Fruit fly (Drosophila melanogaster) whole organism, embryonic: ENCODE measurements around the gene Mccc1.
A peak's percentile ranks its signal among the peaks of the same experiment; 100 is the strongest.

Source experiments
- BtbVII ChIP-seq: fragments of 200-800 bp; sonication (Bioruptor generic); optimal IDR thresholded peaks from 3 replicates; lab custom pipeline; 2017; ENCODE audit warnings: missing biosample characterization, mild to moderate bottlenecking, missing genetic modification characterization
- Bteb2 ChIP-seq: fragments of 200-800 bp; sonication (Bioruptor generic); optimal IDR thresholded peaks from 2 replicates; lab custom pipeline; 2016; ENCODE audit warnings: missing biosample characterization, missing genetic modification characterization
- CG12071 ChIP-seq: fragments of 200-800 bp; sonication (Bioruptor generic); optimal IDR thresholded peaks from 3 replicates; lab custom pipeline; 2018; ENCODE audit warnings: missing biosample characterization, mild to moderate bottlenecking, missing genetic modification characterization
- CG1233 ChIP-seq: fragments of 200-800 bp; sonication (Bioruptor generic); optimal IDR thresholded peaks from 4 replicates; lab custom pipeline; 2018; ENCODE audit warnings: missing biosample characterization, mild to moderate bottlenecking, missing genetic modification characterization
- CG12769 ChIP-seq: fragments of 200-800 bp; sonication (Bioruptor generic); optimal IDR thresholded peaks from 2 replicates; lab custom pipeline; 2019; ENCODE audit warnings: missing biosample characterization, mild to moderate bottlenecking, missing genetic modification characterization, moderate library complexity
- CG15011 ChIP-seq: fragments of 200-800 bp; sonication (Bioruptor generic); optimal IDR thresholded peaks from 3 replicates; lab custom pipeline; 2018; ENCODE audit warnings: missing biosample characterization, mild to moderate bottlenecking, missing genetic modification characterization
- CG15601 ChIP-seq: fragments of 200-800 bp; sonication (Bioruptor generic); optimal IDR thresholded peaks from 3 replicates; lab custom pipeline; 2019; ENCODE audit warnings: missing biosample characterization, mild to moderate bottlenecking, missing genetic modification characterization, moderate library complexity
- CG17385 ChIP-seq: fragments of 200-800 bp; sonication (Bioruptor generic); optimal IDR thresholded peaks from 3 replicates; lab custom pipeline; 2018; ENCODE audit warnings: missing biosample characterization, mild to moderate bottlenecking, missing genetic modification characterization
- CG17912 ChIP-seq: fragments of 200-800 bp; sonication (Bioruptor generic); optimal IDR thresholded peaks from 2 replicates; lab custom pipeline; 2018; ENCODE audit warnings: missing biosample characterization, mild to moderate bottlenecking, missing genetic modification characterization
- CG18476 ChIP-seq: fragments of 200-800 bp; sonication (Bioruptor generic); optimal IDR thresholded peaks from 2 replicates; lab custom pipeline; 2016; ENCODE audit warnings: missing biosample characterization, mild to moderate bottlenecking, missing genetic modification characterization
- CG18764 ChIP-seq: fragments of 200-800 bp; sonication (Bioruptor generic); optimal IDR thresholded peaks from 3 replicates; lab custom pipeline; 2016; ENCODE audit warnings: missing biosample characterization, missing genetic modification characterization
- CG2875 ChIP-seq: fragments of 200-800 bp; sonication (Bioruptor generic); optimal IDR thresholded peaks from 2 replicates; lab custom pipeline; 2017; ENCODE audit warnings: missing biosample characterization, mild to moderate bottlenecking, missing genetic modification characterization, missing genetic modification reagents
- CG4707 ChIP-seq: fragments of 200-800 bp; sonication (Bioruptor generic); optimal IDR thresholded peaks from 2 replicates; lab custom pipeline; 2018; ENCODE audit warnings: missing biosample characterization, mild to moderate bottlenecking, missing genetic modification characterization, moderate library complexity
- CG4730 ChIP-seq: fragments of 200-800 bp; sonication (Bioruptor generic); IDR thresholded peaks from 2 replicates; pipeline ENCODE4 v1.3.6; 2022; ENCODE audit warnings: missing biosample characterization, missing genetic modification characterization
- CG6683 ChIP-seq: fragments of 200-800 bp; sonication (Bioruptor generic); optimal IDR thresholded peaks from 2 replicates; lab custom pipeline; 2017; ENCODE audit warnings: missing biosample characterization, mild to moderate bottlenecking, missing genetic modification characterization, missing genetic modification reagents
- CG6765 ChIP-seq: fragments of 200-800 bp; sonication (Bioruptor generic); optimal IDR thresholded peaks from 3 replicates; lab custom pipeline; 2017; ENCODE audit warnings: missing biosample characterization, mild to moderate bottlenecking, missing genetic modification characterization
- CG7745 ChIP-seq: fragments of 200-800 bp; sonication (Bioruptor generic); optimal IDR thresholded peaks from 2 replicates; lab custom pipeline; 2018; ENCODE audit warnings: missing biosample characterization, mild to moderate bottlenecking, missing genetic modification characterization, moderate library complexity
- CG8089 ChIP-seq: fragments of 200-800 bp; sonication (Bioruptor generic); optimal IDR thresholded peaks from 3 replicates; lab custom pipeline; 2016; ENCODE audit warnings: missing biosample characterization, missing genetic modification characterization
- CG8281 ChIP-seq: fragments of 200-800 bp; sonication (Bioruptor generic); optimal IDR thresholded peaks from 2 replicates; lab custom pipeline; 2018; ENCODE audit warnings: missing biosample characterization, mild to moderate bottlenecking, missing genetic modification characterization, moderate library complexity
- CG8290 ChIP-seq, 3 experiments: fragments of 200-800 bp; sonication (Bioruptor generic); optimal IDR thresholded peaks; 2 replicates each; lab custom pipeline; 2016 to 2019; ENCODE audit warnings: missing biosample characterization in 3 of 3, missing genetic modification characterization in 3 of 3, mild to moderate bottlenecking in 2 of 3, moderate library complexity in 1 of 3
- D19A ChIP-seq: fragments of 200-800 bp; optimal IDR thresholded peaks from 3 replicates; lab custom pipeline; 2019; ENCODE audit warnings: missing biosample characterization, mild to moderate bottlenecking, missing genetic modification characterization, moderate library complexity
- Deaf1 ChIP-seq: fragments of 200-800 bp; optimal IDR thresholded peaks from 3 replicates; lab custom pipeline; 2019; ENCODE audit warnings: missing biosample characterization, mild to moderate bottlenecking, missing genetic modification characterization, moderate library complexity
- Eip74EF ChIP-seq, 2 experiments: fragments of 200-800 bp in 1 of 2; fragments of >200 bp in 1 of 2; sonication (Bioruptor generic) in 1 of 2; optimal IDR thresholded peaks; 2 replicates each; lab custom pipeline; 2017 to 2019; ENCODE audit warnings: missing biosample characterization in 2 of 2, missing genetic modification characterization in 2 of 2, mild to moderate bottlenecking in 1 of 2, moderate library complexity in 1 of 2
- HmgZ ChIP-seq: fragments of 200-800 bp; sonication (Bioruptor generic); optimal IDR thresholded peaks from 2 replicates; lab custom pipeline; 2018; ENCODE audit warnings: missing biosample characterization, mild to moderate bottlenecking, missing genetic modification characterization
- Hr39 ChIP-seq: fragments of >200 bp; optimal IDR thresholded peaks from 2 replicates; lab custom pipeline; 2017
- Med ChIP-seq: fragments of 200-800 bp; sonication (Bioruptor generic); peaks from one replicate; lab custom pipeline; 2016; ENCODE audit warnings: missing biosample characterization, missing genetic modification characterization, mild to moderate bottlenecking, inconsistent platforms, moderate library complexity
- NC2α ChIP-seq: fragments of 200-800 bp; sonication (Bioruptor generic); optimal IDR thresholded peaks from 2 replicates; lab custom pipeline; 2016; ENCODE audit warnings: missing biosample characterization, missing genetic modification characterization
- Optix ChIP-seq: fragments of 200-800 bp; sonication (Bioruptor generic); IDR thresholded peaks from 3 replicates; pipeline ENCODE4 v1.3.6; 2022; ENCODE audit warnings: missing biosample characterization, missing genetic modification characterization
- Rx ChIP-seq: fragments of 200-800 bp; sonication (Bioruptor generic); IDR thresholded peaks from 2 replicates; pipeline ENCODE4 v1.3.6; 2022; ENCODE audit warnings: missing biosample characterization, missing genetic modification characterization
- Six4 ChIP-seq: fragments of 200-800 bp; sonication (Bioruptor generic); optimal IDR thresholded peaks from 2 replicates; lab custom pipeline; 2016; ENCODE audit warnings: missing biosample characterization, missing genetic modification characterization
- Sox102F ChIP-seq: fragments of 200-800 bp; sonication (Bioruptor generic); optimal IDR thresholded peaks from 2 replicates; lab custom pipeline; 2018; ENCODE audit warnings: missing biosample characterization, mild to moderate bottlenecking, missing genetic modification characterization, moderate library complexity
- Usf ChIP-seq: fragments of 200-800 bp; sonication (Bioruptor generic); optimal IDR thresholded peaks from 2 replicates; lab custom pipeline; 2017; ENCODE audit warnings: missing genotype, missing biosample characterization, missing genetic modification characterization
- YL-1 ChIP-seq: fragments of 200-800 bp; sonication (Bioruptor generic); optimal IDR thresholded peaks from 3 replicates; lab custom pipeline; 2017; ENCODE audit warnings: missing biosample characterization, mild to moderate bottlenecking, missing genetic modification characterization
- cad ChIP-seq: fragments of >200 bp; optimal IDR thresholded peaks from 2 replicates; lab custom pipeline; 2017; ENCODE audit warnings: missing biosample characterization, missing genetic modification characterization
- caup ChIP-seq: fragments of 200-800 bp; sonication (Bioruptor generic); optimal IDR thresholded peaks from 3 replicates; lab custom pipeline; 2017; ENCODE audit warnings: missing biosample characterization, mild to moderate bottlenecking, missing genetic modification characterization, moderate library complexity; ENCODE audit not compliant: severe bottlenecking
- cwo ChIP-seq: fragments of 200-800 bp; sonication (Bioruptor generic); optimal IDR thresholded peaks from 3 replicates; lab custom pipeline; 2017; ENCODE audit warnings: missing biosample characterization, missing genetic modification characterization, mild to moderate bottlenecking, moderate library complexity, missing genetic modification reagents
- disco-r ChIP-seq: fragments of 200-800 bp; sonication (Bioruptor generic); optimal IDR thresholded peaks from 2 replicates; lab custom pipeline; 2016; ENCODE audit warnings: missing biosample characterization, missing genetic modification characterization
- fd64A ChIP-seq: fragments of 200-800 bp; sonication (Bioruptor generic); optimal IDR thresholded peaks from 3 replicates; lab custom pipeline; 2018; ENCODE audit warnings: missing biosample characterization, mild to moderate bottlenecking, missing genetic modification characterization
- gfzf ChIP-seq: fragments of 200-800 bp; sonication (Bioruptor generic); optimal IDR thresholded peaks from 2 replicates; lab custom pipeline; 2016; ENCODE audit warnings: missing biosample characterization, mild to moderate bottlenecking, missing genetic modification characterization, moderate library complexity
- grn ChIP-seq: fragments of 200-800 bp; sonication (Bioruptor generic); optimal IDR thresholded peaks from 3 replicates; lab custom pipeline; 2017; ENCODE audit warnings: missing biosample characterization, missing genetic modification characterization
- jing ChIP-seq: fragments of 200-800 bp; sonication (Bioruptor generic); optimal IDR thresholded peaks from 2 replicates; lab custom pipeline; 2018; ENCODE audit warnings: missing biosample characterization, mild to moderate bottlenecking, missing genetic modification characterization
- lab ChIP-seq: fragments of 200-800 bp; sonication (Bioruptor generic); optimal IDR thresholded peaks from 3 replicates; lab custom pipeline; 2017; ENCODE audit warnings: missing biosample characterization, missing genetic modification characterization, mild to moderate bottlenecking, moderate library complexity, missing genetic modification reagents
- lbe ChIP-seq: fragments of 200-800 bp; sonication (Bioruptor generic); optimal IDR thresholded peaks from 2 replicates; lab custom pipeline; 2016; ENCODE audit warnings: missing biosample characterization, mild to moderate bottlenecking, missing genetic modification characterization
- mirr ChIP-seq: fragments of 200-800 bp; sonication (Bioruptor generic); optimal IDR thresholded peaks from 3 replicates; lab custom pipeline; 2018; ENCODE audit warnings: missing biosample characterization, mild to moderate bottlenecking, missing genetic modification characterization
- pan ChIP-seq, 4 experiments: fragments of >200 bp in 3 of 4; fragments of 200-800 bp in 1 of 4; sonication (Bioruptor generic) in 1 of 4; optimal IDR thresholded peaks in 3 of 4; IDR thresholded peaks in 1 of 4; 2 replicates each; pipeline versions ENCODE4 v1.3.6 to Lab custom; 2017 to 2022; ENCODE audit warnings: missing biosample characterization in 2 of 4, missing genetic modification characterization in 2 of 4, mixed read lengths in 1 of 4
- sens-2 ChIP-seq: fragments of 200-800 bp; sonication (Bioruptor generic); IDR thresholded peaks from 2 replicates; pipeline ENCODE4 v1.3.6; 2022; ENCODE audit warnings: missing biosample characterization, missing genetic modification characterization
- toy ChIP-seq: fragments of 200-800 bp; sonication (Bioruptor generic); IDR thresholded peaks from 2 replicates; pipeline ENCODE4 v1.3.6; 2022; ENCODE audit warnings: missing biosample characterization, missing genetic modification characterization
- zen2 ChIP-seq: fragments of 200-800 bp; sonication (Bioruptor generic); IDR thresholded peaks from 3 replicates; pipeline ENCODE4 v1.3.6; 2022; ENCODE audit warnings: missing biosample characterization, missing genetic modification characterization; ENCODE audit not compliant: partially characterized antibody

Gene Mccc1

DNA sequence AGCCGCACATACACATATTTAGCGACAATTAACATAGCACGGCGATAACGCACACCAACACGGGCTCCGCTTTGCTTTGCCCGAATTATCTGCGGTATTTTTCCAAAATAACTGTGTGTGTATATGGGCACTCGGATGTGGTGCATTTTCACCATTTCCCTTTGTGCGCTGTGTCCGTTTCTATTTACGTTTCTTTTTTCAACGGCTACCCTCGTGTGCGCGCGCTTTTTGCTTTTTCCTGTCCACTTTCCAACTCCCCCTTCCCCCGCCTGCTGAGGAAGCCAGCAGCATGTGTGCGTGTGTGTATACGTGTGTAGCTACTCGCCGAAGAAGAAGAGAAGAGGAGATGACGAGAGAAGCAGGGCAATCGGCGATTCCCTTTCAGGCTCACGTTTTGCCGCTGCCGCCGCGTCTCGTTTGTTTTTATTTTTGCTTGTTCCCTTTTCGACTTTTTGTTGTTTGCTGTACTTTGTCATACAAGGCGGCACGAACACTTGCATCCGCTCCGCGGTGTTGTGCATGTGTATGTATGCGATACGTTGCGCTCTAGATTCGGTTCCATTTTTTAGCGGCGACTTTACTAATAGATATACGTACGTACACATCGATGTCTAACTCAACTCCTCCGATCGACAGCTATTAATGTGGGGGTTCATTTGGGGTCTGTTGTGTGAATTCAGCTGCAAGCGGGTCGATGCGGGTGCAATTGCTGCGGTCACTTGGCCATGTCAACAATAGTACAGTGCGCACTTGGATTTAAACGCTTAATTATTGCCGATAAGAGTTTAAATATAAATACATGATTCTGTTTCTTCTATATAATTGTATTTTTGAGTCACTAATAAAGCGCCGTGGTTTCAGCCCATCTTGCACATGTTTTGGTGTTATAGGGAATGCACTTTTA, 45.4 kb downstream of the Mccc1 start (continued):
- TF ChIP-seq HmgZ (tag; lab: Kevin White, UChicago): peak; percentile 51
- TF ChIP-seq mirr (GFP tag; lab: Kevin White, UChicago): peak; percentile 37
- TF ChIP-seq Usf: no peak
- TF ChIP-seq pan (optimal IDR thresholded peaks at IDR 0.05; lab: Kevin White, UChicago): no peak
- TF ChIP-seq pan (GFP tag; optimal IDR thresholded peaks at IDR 0.05 in 1 of 2, IDR thresholded peaks at IDR 0.05 in 1 of 2): no peak
- no peak for TF ChIP-seq gfzf (GFP tag; lab: Kevin White, UChicago)
- TF ChIP-seq CG1233 (GFP tag; lab: Kevin White, UChicago): no peak
- no peak for TF ChIP-seq Eip74EF (GFP tag; optimal IDR thresholded peaks at IDR 0.05; lab: Kevin White, UChicago)
- TF ChIP-seq CG8281 (tag; lab: Kevin White, UChicago): no peak
- TF ChIP-seq zen2 (GFP tag; lab: Robert Waterston, UW): no peak
- no peak for TF ChIP-seq sens-2
- no peak for TF ChIP-seq BtbVII
- TF ChIP-seq CG8290 (GFP tag; optimal IDR thresholded peaks at IDR 0.05; lab: Kevin White, UChicago): no peak
- TF ChIP-seq CG8290 (tag; optimal IDR thresholded peaks at IDR 0.05; lab: Kevin White, UChicago): no peak
- TF ChIP-seq CG12769 (tag; lab: Kevin White, UChicago): peak; percentile 68
- no peak for TF ChIP-seq CG15601 (tag; lab: Kevin White, UChicago)
- peak; percentile 29 for TF ChIP-seq CG12071 (GFP tag; lab: Kevin White, UChicago)
- TF ChIP-seq Bteb2: no peak
- TF ChIP-seq Deaf1: no peak
- no peak for TF ChIP-seq CG4730 (GFP tag; lab: Robert Waterston, UW)
- TF ChIP-seq CG6765 (GFP tag; lab: Kevin White, UChicago): peak; percentile 13
- TF ChIP-seq Rx (GFP tag; lab: Robert Waterston, UW): no peak
- TF ChIP-seq Six4: no peak
- TF ChIP-seq CG15011: no peak
- TF ChIP-seq CG4707 (GFP tag; lab: Kevin White, UChicago): no peak
- no peak for TF ChIP-seq cad
- no peak for TF ChIP-seq CG7745 (tag; lab: Kevin White, UChicago)
- no peak for TF ChIP-seq Hr39
- peak; percentile 38 for TF ChIP-seq CG17912 (GFP tag; lab: Kevin White, UChicago)
- no peak for TF ChIP-seq fd64A
- peak; percentile 9 for TF ChIP-seq caup (GFP tag; lab: Kevin White, UChicago)
- no peak for TF ChIP-seq NC2α (GFP tag; lab: Kevin White, UChicago)
- TF ChIP-seq CG2875 (GFP tag; lab: Kevin White, UChicago): no peak
- peak; percentile 60 for TF ChIP-seq Med
- no peak for TF ChIP-seq Optix (GFP tag; lab: Robert Waterston, UW)
- TF ChIP-seq lab (GFP tag; lab: Kevin White, UChicago): no peak
- TF ChIP-seq, all 482 proteins: peak for 63

DNA sequence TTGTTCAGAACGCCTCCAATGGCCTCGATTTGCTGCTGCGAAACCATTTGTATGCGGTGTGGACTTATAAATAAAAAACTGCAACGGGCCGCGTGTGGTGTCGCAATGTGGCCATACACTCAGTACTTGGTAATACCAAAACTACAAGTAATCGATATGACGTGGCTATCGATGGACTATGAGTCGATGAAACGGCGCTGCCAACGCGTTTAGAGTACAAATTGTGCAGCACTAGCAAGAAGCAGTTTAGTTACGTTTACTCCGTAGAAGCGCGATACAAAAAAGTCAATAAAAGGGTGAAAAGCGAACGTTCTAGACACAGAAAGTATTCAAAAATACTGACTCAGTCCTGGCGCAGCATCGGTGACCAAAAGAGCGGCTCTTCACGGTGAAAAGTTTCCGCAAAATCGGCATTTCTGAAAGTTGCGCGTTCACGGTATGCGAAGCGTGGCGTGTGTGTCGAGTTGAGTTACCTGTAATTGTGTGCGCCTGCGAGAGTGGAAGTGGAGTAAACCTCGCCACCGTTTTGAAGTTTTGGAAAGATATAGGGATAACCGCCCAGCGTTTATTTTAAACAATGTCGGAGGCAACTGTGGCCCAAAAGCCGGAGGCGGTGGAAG, 46.2 kb downstream of the Mccc1 start, which contains the start of the genes nero and CG1910:
Gene nero (minus strand): TSS at position 130 of the 620 bp plus-strand sequence.
Gene CG1910 (plus strand): TSS at position 215 of the 620 bp plus-strand sequence.
- no peak for TF ChIP-seq CG18476 (GFP tag; lab: Kevin White, UChicago)
- peak; percentile 41 for TF ChIP-seq CG17385
- TF ChIP-seq jing: no peak
- no peak for TF ChIP-seq grn
- TF ChIP-seq CG18764: no peak
- no peak for TF ChIP-seq Sox102F (GFP tag; lab: Kevin White, UChicago)
- peak; percentile 17 for TF ChIP-seq YL-1 (GFP tag; lab: Kevin White, UChicago)
- TF ChIP-seq cwo (GFP tag; lab: Kevin White, UChicago): no peak
- no peak for TF ChIP-seq lbe
- TF ChIP-seq D19A (tag; lab: Kevin White, UChicago): no peak
- no peak for TF ChIP-seq disco-r (GFP tag; lab: Kevin White, UChicago)
- TF ChIP-seq toy (GFP tag; lab: Robert Waterston, UW): no peak
- peak; percentile 2 for TF ChIP-seq CG8089 (GFP tag; lab: Kevin White, UChicago)
- TF ChIP-seq CG6683 (GFP tag; lab: Kevin White, UChicago): no peak
